Fruit fly (Drosophila melanogaster) whole organism, wandering third instar larva: ENCODE results near the gene Acn.

Experiments
- Abd-B ChIP-seq: fragments of >200 bp; optimal IDR thresholded peaks from 2 replicates; lab custom pipeline; 2017; ENCODE audit warnings: missing biosample characterization, missing genetic modification characterization
- CG32264 ChIP-seq: fragments of 200-800 bp; sonication (Bioruptor generic); optimal IDR thresholded peaks from 2 replicates; lab custom pipeline; 2016; ENCODE audit warnings: missing biosample characterization, missing genetic modification characterization
- CG9705 ChIP-seq: fragments of 200-800 bp; sonication (Bioruptor generic); optimal IDR thresholded peaks from 2 replicates; lab custom pipeline; 2018; ENCODE audit warnings: missing biosample characterization, mild to moderate bottlenecking, missing genetic modification characterization
- CrebA ChIP-seq: fragments of 200-800 bp; sonication (Bioruptor generic); optimal IDR thresholded peaks from 2 replicates; lab custom pipeline; 2016; ENCODE audit warnings: missing biosample characterization, mild to moderate bottlenecking, missing genetic modification characterization, borderline replicate concordance
- Dfd ChIP-seq: fragments of >200 bp; optimal IDR thresholded peaks from 2 replicates; lab custom pipeline; 2017; ENCODE audit warnings: missing biosample characterization, missing genetic modification characterization
- Dif ChIP-seq: fragments of 200-275, 200-300 bp; sonication (Bioruptor generic); optimal IDR thresholded peaks from 2 replicates; lab custom pipeline; 2018; ENCODE audit warnings: missing biosample characterization, missing genetic modification characterization; ENCODE audit not compliant: partially characterized antibody
- GATAd ChIP-seq: sonication (Bioruptor generic); optimal IDR thresholded peaks from 2 replicates; lab custom pipeline; 2016; ENCODE audit warnings: missing biosample characterization, missing genetic modification characterization
- HLH106 ChIP-seq: fragments of 200-800 bp; optimal IDR thresholded peaks from 3 replicates; lab custom pipeline; 2019; ENCODE audit warnings: missing biosample characterization, mild to moderate bottlenecking, missing genetic modification characterization, moderate library complexity
- Hnf4 ChIP-seq: fragments of 200-800 bp; sonication (Bioruptor generic); optimal IDR thresholded peaks from 2 replicates; lab custom pipeline; 2016; ENCODE audit warnings: missing biosample characterization, mild to moderate bottlenecking, missing genetic modification characterization
- Hr78 ChIP-seq: fragments of >200 bp; optimal IDR thresholded peaks from 2 replicates; lab custom pipeline; 2017; ENCODE audit warnings: missing biosample characterization, missing genetic modification characterization
- Hr83 ChIP-seq: fragments of 200-300 bp; sonication (Bioruptor generic); optimal IDR thresholded peaks from 2 replicates; lab custom pipeline; 2016; ENCODE audit warnings: missing biosample characterization, mild to moderate bottlenecking, missing genetic modification characterization, moderate library complexity; ENCODE audit not compliant: poor library complexity, severe bottlenecking
- Jra ChIP-seq: sonication (Bioruptor generic); optimal IDR thresholded peaks from 2 replicates; lab custom pipeline; 2016; ENCODE audit warnings: missing biosample characterization, missing genetic modification characterization
- Mio ChIP-seq: sonication (Bioruptor generic); optimal IDR thresholded peaks from 2 replicates; lab custom pipeline; 2016; ENCODE audit warnings: missing biosample characterization, missing genetic modification characterization
- Myc ChIP-seq: fragments of >200 bp; optimal IDR thresholded peaks from 2 replicates; lab custom pipeline; 2017
- N ChIP-seq: fragments of >200 bp; optimal IDR thresholded peaks from 2 replicates; lab custom pipeline; 2018; ENCODE audit warnings: missing biosample characterization, missing external identifiers, missing genetic modification characterization
- OdsH ChIP-seq: fragments of 200-800 bp; sonication (Bioruptor generic); optimal IDR thresholded peaks from 2 replicates; lab custom pipeline; 2016; ENCODE audit warnings: missing biosample characterization, mild to moderate bottlenecking, missing genetic modification characterization
- Rel ChIP-seq, 2 experiments: fragments of 200-800 bp; sonication (Bioruptor generic) in 1 of 2; optimal IDR thresholded peaks; 2 replicates in 1 of 2; 3 replicates in 1 of 2; lab custom pipeline; 2016 to 2019; ENCODE audit warnings: mild to moderate bottlenecking in 2 of 2, missing biosample characterization in 2 of 2, missing genetic modification characterization in 2 of 2, moderate library complexity in 1 of 2
- Sp1 ChIP-seq: fragments of 200-800 bp; sonication (Bioruptor generic); optimal IDR thresholded peaks from 3 replicates; lab custom pipeline; 2019; ENCODE audit warnings: missing biosample characterization, mild to moderate bottlenecking, missing genetic modification characterization, moderate library complexity
- Vsx2 ChIP-seq: fragments of 200-300, 225-300 bp; sonication (Bioruptor generic); optimal IDR thresholded peaks from 2 replicates; lab custom pipeline; 2018; ENCODE audit warnings: missing biosample characterization, missing genetic modification characterization; ENCODE audit not compliant: partially characterized antibody
- br ChIP-seq: fragments of 200-800 bp; sonication (Bioruptor generic); optimal IDR thresholded peaks from 2 replicates; lab custom pipeline; 2016; ENCODE audit warnings: missing biosample characterization, missing genetic modification characterization
- brk ChIP-seq: fragments of 200-800 bp; sonication (Bioruptor generic); optimal IDR thresholded peaks from 2 replicates; lab custom pipeline; 2016; ENCODE audit warnings: missing biosample characterization, mild to moderate bottlenecking, missing genetic modification characterization
- dl ChIP-seq, 2 experiments: fragments of 175-275, 200-275 bp in 1 of 2; fragments of 200-275 bp in 1 of 2; sonication (Bioruptor generic); optimal IDR thresholded peaks; lab custom pipeline; 2018; ENCODE audit warnings: mild to moderate bottlenecking in 2 of 2, missing biosample characterization in 2 of 2, missing genetic modification characterization in 2 of 2, moderate library complexity in 2 of 2; ENCODE audit not compliant: partially characterized antibody in 2 of 2, insufficient read depth in 1 of 2
- dmrt93B ChIP-seq: fragments of 200-800 bp; sonication (Bioruptor generic); optimal IDR thresholded peaks from 2 replicates; lab custom pipeline; 2018; ENCODE audit warnings: missing biosample characterization, mild to moderate bottlenecking, missing genetic modification characterization
- dsf ChIP-seq: sonication (Bioruptor generic); optimal IDR thresholded peaks from 2 replicates; lab custom pipeline; 2016; ENCODE audit warnings: missing biosample characterization, missing genetic modification characterization, borderline replicate concordance
- ey ChIP-seq: fragments of 200-800 bp; sonication (Bioruptor generic); optimal IDR thresholded peaks from 2 replicates; lab custom pipeline; 2016; ENCODE audit warnings: missing biosample characterization, missing genetic modification characterization
- foxo ChIP-seq, 2 experiments: fragments of 200-800 bp; sonication (Bioruptor generic); optimal IDR thresholded peaks; 2 replicates in 1 of 2; 3 replicates in 1 of 2; lab custom pipeline; 2016 to 2017; ENCODE audit warnings: missing biosample characterization in 2 of 2, missing genetic modification characterization in 2 of 2
- fru ChIP-seq: fragments of 200-800 bp; sonication (Bioruptor generic); optimal IDR thresholded peaks from 3 replicates; lab custom pipeline; 2016; ENCODE audit warnings: missing biosample characterization, mild to moderate bottlenecking, missing genetic modification characterization
- h ChIP-seq: fragments of 200-800 bp; sonication (Bioruptor generic); optimal IDR thresholded peaks from 3 replicates; lab custom pipeline; 2016; ENCODE audit warnings: missing biosample characterization, mild to moderate bottlenecking, missing genetic modification characterization
- jim ChIP-seq: fragments of 175-275, 200-325 bp; sonication (Bioruptor generic); optimal IDR thresholded peaks from 2 replicates; lab custom pipeline; 2016; ENCODE audit warnings: missing biosample characterization, mild to moderate bottlenecking, missing genetic modification characterization
- lola ChIP-seq: fragments of >200 bp; optimal IDR thresholded peaks from 2 replicates; lab custom pipeline; 2017; ENCODE audit warnings: missing biosample characterization, missing genetic modification characterization
- pan ChIP-seq: fragments of >200 bp; optimal IDR thresholded peaks from 2 replicates; lab custom pipeline; 2017
- psq ChIP-seq: fragments of 200-800 bp; sonication (Bioruptor generic); optimal IDR thresholded peaks from 3 replicates; lab custom pipeline; 2017; ENCODE audit warnings: missing biosample characterization, mild to moderate bottlenecking, missing genetic modification characterization, moderate library complexity
- rgr ChIP-seq: fragments of 200-800 bp; sonication (Bioruptor generic); optimal IDR thresholded peaks from 3 replicates; lab custom pipeline; 2016; ENCODE audit warnings: missing biosample characterization, mild to moderate bottlenecking, missing genetic modification characterization
- sage ChIP-seq: fragments of 200-800 bp; sonication (Bioruptor generic); optimal IDR thresholded peaks from 2 replicates; lab custom pipeline; 2016; ENCODE audit warnings: missing biosample characterization, mild to moderate bottlenecking, missing genetic modification characterization
- sv ChIP-seq: fragments of 200-800 bp; sonication (Bioruptor generic); optimal IDR thresholded peaks from 3 replicates; lab custom pipeline; 2016; ENCODE audit warnings: missing biosample characterization, missing genetic modification characterization
- tai ChIP-seq: sonication (Bioruptor generic); optimal IDR thresholded peaks from 2 replicates; lab custom pipeline; 2016; ENCODE audit warnings: missing biosample characterization, missing genetic modification characterization
- usp ChIP-seq: fragments of >200 bp; optimal IDR thresholded peaks from 2 replicates; lab custom pipeline; 2017; ENCODE audit warnings: missing biosample characterization, missing genetic modification characterization
- woc ChIP-seq: sonication (Bioruptor generic); optimal IDR thresholded peaks from 2 replicates; lab custom pipeline; 2016; ENCODE audit warnings: missing biosample characterization, mild to moderate bottlenecking, missing genetic modification characterization

The Acn gene

DNA sequence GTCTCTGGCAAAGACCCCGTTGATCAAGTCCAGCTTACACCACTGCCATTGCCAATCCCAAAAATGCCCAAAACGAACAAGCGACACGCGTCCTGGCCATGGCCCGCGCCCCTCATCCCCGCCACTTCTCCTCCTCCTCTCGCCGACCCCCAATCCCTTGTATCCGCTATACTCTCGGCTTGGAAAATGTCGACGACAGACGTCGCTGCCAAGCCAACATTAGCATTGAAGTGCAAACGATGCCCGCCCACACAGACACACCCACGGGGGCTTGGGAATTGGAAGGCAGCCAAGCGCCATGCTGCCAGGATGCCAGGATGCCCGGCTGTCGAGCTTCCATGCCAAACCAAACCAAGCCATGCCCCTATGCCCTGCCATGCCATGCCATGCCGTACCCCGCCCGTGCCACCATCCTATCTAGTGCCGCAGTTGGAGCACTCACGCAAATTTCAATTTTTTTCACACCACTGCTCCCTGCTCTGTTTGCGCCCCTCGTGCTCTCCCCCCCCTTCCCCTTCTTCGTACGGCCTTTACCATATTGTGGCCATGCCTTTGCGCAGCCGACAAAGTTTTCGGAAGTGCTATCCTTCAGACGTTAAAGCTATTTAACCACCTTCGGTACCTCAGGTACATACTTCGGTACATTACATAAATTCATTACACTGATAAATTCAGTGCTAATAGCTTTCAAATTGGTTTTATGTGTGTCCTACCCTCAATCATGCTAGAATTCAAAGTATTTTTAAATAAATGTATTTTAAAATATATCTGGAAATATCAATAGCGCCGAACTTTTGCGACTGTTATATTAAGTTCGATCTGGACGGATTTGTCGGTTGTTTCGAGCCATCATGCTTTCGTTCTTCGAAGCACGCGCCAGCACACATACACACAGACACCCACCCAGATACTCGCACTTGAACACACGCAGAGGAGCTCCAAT is 23.6 kb upstream of the Acn start:
- TF ChIP-seq jim (GFP tag; lab: Kevin White, UChicago) (no peak), GATAd (GFP tag; lab: Kevin White, UChicago) (no peak), Dif (GFP tag; lab: Kevin White, UChicago) (no peak), dmrt93B (GFP tag; lab: Kevin White, UChicago) (peak; percentile 75), ey (GFP tag; lab: Kevin White, UChicago) (peak; percentile 62), Sp1 (GFP tag; lab: Kevin White, UChicago) (peak; percentile 91), Hr83 (GFP tag; lab: Kevin White, UChicago) (no peak), Rel (GFP tag; optimal IDR thresholded peaks at IDR 0.05; lab: Kevin White, UChicago) (peak; percentile 43), Rel (tag; optimal IDR thresholded peaks at IDR 0.05; lab: Kevin White, UChicago) (peak; percentile 49), N (GFP tag; lab: Kevin White, UChicago) (no peak), Hnf4 (GFP tag; lab: Kevin White, UChicago) (peak; percentile 16), psq (GFP tag; lab: Kevin White, UChicago) (peak; percentile 64), br (GFP tag; lab: Kevin White, UChicago) (peak; percentile 73), Myc (lab: Kevin White, UChicago) (no peak), tai (GFP tag; lab: Kevin White, UChicago) (no peak), Dfd (GFP tag; lab: Kevin White, UChicago) (no peak), Hr78 (no peak), brk (GFP tag; lab: Kevin White, UChicago) (peak; percentile 16), usp (no peak), Vsx2 (GFP tag; lab: Kevin White, UChicago) (no peak), fru (peak; percentile 82), sv (GFP tag; lab: Kevin White, UChicago) (peak; percentile 50), dl (GFP tag; optimal IDR thresholded peaks at IDR 0.05; lab: Kevin White, UChicago; ENCODE audit: insufficient read depth in 1 of 2, partially characterized antibody in 2 of 2) (no peak), CG32264 (GFP tag; lab: Kevin White, UChicago) (peak; percentile 14), Abd-B (GFP tag; lab: Kevin White, UChicago) (no peak), dsf (GFP tag; lab: Kevin White, UChicago) (no peak), rgr (GFP tag; lab: Kevin White, UChicago) (peak; percentile 76), lola (GFP tag; lab: Kevin White, UChicago) (no peak), CrebA (peak; percentile 47), foxo (GFP tag; optimal IDR thresholded peaks at IDR 0.05; lab: Kevin White, UChicago) (peak in 1 of 2 experiments; percentile 87), Jra (GFP tag; lab: Kevin White, UChicago) (no peak), pan (lab: Kevin White, UChicago) (no peak), woc (GFP tag; lab: Kevin White, UChicago) (peak; percentile 64), sage (GFP tag; lab: Kevin White, UChicago) (peak; percentile 49), h (GFP tag; lab: Kevin White, UChicago) (peak; percentile 87), Mio (no peak), OdsH (peak; percentile 81), CG9705 (GFP tag; lab: Kevin White, UChicago) (peak; percentile 66), HLH106 (tag; lab: Kevin White, UChicago) (peak; percentile 85)

DNA sequence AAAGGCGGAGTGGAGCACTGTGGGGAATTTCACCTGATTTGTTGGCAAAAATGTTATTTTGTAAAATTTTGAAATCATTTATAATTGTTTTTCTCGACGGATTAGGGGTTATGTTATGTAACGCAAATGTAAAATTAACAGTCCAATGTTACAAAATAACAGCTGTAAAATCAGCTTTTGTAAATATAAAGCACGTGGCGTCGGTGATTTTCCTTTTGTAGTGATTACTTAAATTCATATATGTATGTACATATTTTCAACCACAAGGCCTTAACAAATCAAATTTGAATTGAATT is 23.0 kb upstream of the Acn start, which contains the start of gene CG15172:
Gene CG15172, plus strand, starts transcription at position 197 of the 296 bp plus-strand sequence.
- TF ChIP-seq sage (GFP tag; lab: Kevin White, UChicago) (no peak), psq (GFP tag; lab: Kevin White, UChicago) (no peak), dl (GFP tag; optimal IDR thresholded peaks at IDR 0.05; lab: Kevin White, UChicago; ENCODE audit: insufficient read depth in 1 of 2, partially characterized antibody in 2 of 2) (no peak), OdsH (no peak), CG32264 (GFP tag; lab: Kevin White, UChicago) (no peak), pan (lab: Kevin White, UChicago) (no peak), dmrt93B (GFP tag; lab: Kevin White, UChicago) (no peak), CG9705 (GFP tag; lab: Kevin White, UChicago) (no peak), jim (GFP tag; lab: Kevin White, UChicago) (no peak), Vsx2 (GFP tag; lab: Kevin White, UChicago) (no peak), Hr78 (no peak), usp (no peak), N (GFP tag; lab: Kevin White, UChicago) (no peak), br (GFP tag; lab: Kevin White, UChicago) (no peak), HLH106 (tag; lab: Kevin White, UChicago) (no peak)
